Fruit fly (Drosophila melanogaster) whole organism, embryonic: Measurements from ENCODE around the gene CG8329.

Experiments
- Aef1 ChIP-seq: fragments of 200-800 bp; sonication (Bioruptor generic); IDR thresholded peaks from 3 replicates; pipeline ENCODE4 v1.3.6; 2022; ENCODE audit warnings: missing biosample characterization, missing genetic modification characterization
- Atf-2 ChIP-seq: fragments of 200-800 bp; sonication (Bioruptor generic); optimal IDR thresholded peaks from 2 replicates; lab custom pipeline; 2016; ENCODE audit warnings: missing biosample characterization, missing genetic modification characterization
- Atf3 ChIP-seq: fragments of 200-800 bp; sonication (Bioruptor generic); optimal IDR thresholded peaks from 3 replicates; lab custom pipeline; 2016; ENCODE audit warnings: missing biosample characterization, missing genetic modification characterization
- BtbVII ChIP-seq: fragments of 200-800 bp; sonication (Bioruptor generic); optimal IDR thresholded peaks from 3 replicates; lab custom pipeline; 2017; ENCODE audit warnings: missing biosample characterization, mild to moderate bottlenecking, missing genetic modification characterization
- CG17186 ChIP-seq: fragments of 200-800 bp; sonication (Bioruptor generic); optimal IDR thresholded peaks from 3 replicates; lab custom pipeline; 2017; ENCODE audit warnings: missing biosample characterization, missing genetic modification reagents, missing genetic modification characterization
- CG17361 ChIP-seq: fragments of 200-800 bp; sonication (Bioruptor generic); IDR thresholded peaks from 3 replicates; pipeline ENCODE4 v1.3.6; 2022; ENCODE audit warnings: missing biosample characterization, missing genetic modification characterization
- CG1792 ChIP-seq: fragments of 200-800 bp; sonication (Bioruptor generic); optimal IDR thresholded peaks from 2 replicates; lab custom pipeline; 2016; ENCODE audit warnings: missing biosample characterization, missing genetic modification characterization
- CG2129 ChIP-seq: fragments of 200-800 bp; sonication (Bioruptor generic); IDR thresholded peaks from 2 replicates; pipeline ENCODE4 v1.3.6; 2022; ENCODE audit warnings: missing biosample characterization, missing genetic modification characterization; ENCODE audit not compliant: partially characterized antibody
- CG2678 ChIP-seq: fragments of 200-800 bp; sonication (Bioruptor generic); optimal IDR thresholded peaks from 3 replicates; lab custom pipeline; 2019; ENCODE audit warnings: missing biosample characterization, mild to moderate bottlenecking, missing genetic modification characterization, moderate library complexity
- CG31224 ChIP-seq: fragments of 200-800 bp; sonication (Bioruptor generic); IDR thresholded peaks from 2 replicates; pipeline ENCODE4 v1.3.6; 2022; ENCODE audit warnings: missing biosample characterization, missing genetic modification characterization
- CG33213 ChIP-seq: fragments of 200-800 bp; sonication (Bioruptor generic); optimal IDR thresholded peaks from 3 replicates; lab custom pipeline; 2016; ENCODE audit warnings: missing biosample characterization, missing genetic modification characterization
- CG34376 ChIP-seq: fragments of 200-800 bp; sonication (Bioruptor generic); optimal IDR thresholded peaks from 2 replicates; lab custom pipeline; 2018; ENCODE audit warnings: missing biosample characterization, mild to moderate bottlenecking, missing genetic modification characterization
- CG34422 ChIP-seq: fragments of 200-800 bp; sonication (Bioruptor generic); IDR thresholded peaks from 3 replicates; pipeline ENCODE4 v1.3.6; 2022; ENCODE audit warnings: missing biosample characterization, missing genetic modification characterization
- CG4360 ChIP-seq: fragments of 200-800 bp; sonication (Bioruptor generic); IDR thresholded peaks from 2 replicates; pipeline ENCODE4 v1.3.6; 2022; ENCODE audit warnings: missing biosample characterization, missing genetic modification characterization
- CG43689 ChIP-seq: fragments of 200-800 bp; sonication (Bioruptor generic); IDR thresholded peaks from 2 replicates; pipeline ENCODE4 v1.3.6; 2022; ENCODE audit warnings: missing biosample characterization, missing genetic modification characterization
- CG5953 ChIP-seq: fragments of 200-800 bp; sonication (Bioruptor generic); IDR thresholded peaks from 2 replicates; pipeline ENCODE4 v1.3.6; 2022; ENCODE audit warnings: missing biosample characterization, missing genetic modification characterization
- CG6272 ChIP-seq: fragments of 200-800 bp; sonication (Bioruptor generic); IDR thresholded peaks from 2 replicates; pipeline ENCODE4 v1.3.6; 2022; ENCODE audit warnings: missing biosample characterization, missing genetic modification characterization
- CG7963 ChIP-seq: fragments of 200-800 bp; sonication (Bioruptor generic); IDR thresholded peaks from 3 replicates; pipeline ENCODE4 v1.3.6; 2022; ENCODE audit warnings: missing biosample characterization, missing genetic modification characterization; ENCODE audit not compliant: partially characterized antibody
- CG8089 ChIP-seq: fragments of 200-800 bp; sonication (Bioruptor generic); optimal IDR thresholded peaks from 3 replicates; lab custom pipeline; 2016; ENCODE audit warnings: missing biosample characterization, missing genetic modification characterization
- Doc2 ChIP-seq: fragments of 200-800 bp; sonication (Bioruptor generic); IDR thresholded peaks from 2 replicates; pipeline ENCODE4 v1.3.6; 2022; ENCODE audit warnings: missing biosample characterization, missing genetic modification characterization
- Fer1 ChIP-seq: fragments of 200-800 bp; sonication (Bioruptor generic); optimal IDR thresholded peaks from 2 replicates; lab custom pipeline; 2017; ENCODE audit warnings: missing biosample characterization, mild to moderate bottlenecking, missing genetic modification characterization
- Fer3 ChIP-seq: fragments of 200-800 bp; sonication (Bioruptor generic); optimal IDR thresholded peaks from 2 replicates; lab custom pipeline; 2018; ENCODE audit warnings: missing biosample characterization, mild to moderate bottlenecking, missing genetic modification characterization, moderate library complexity
- GATAe ChIP-seq: fragments of 200-800 bp; sonication (Bioruptor generic); conservative IDR thresholded peaks from 2 replicates; pipeline ENCODE4 v1.3.6; 2022; ENCODE audit warnings: missing biosample characterization, missing genetic modification characterization
- HLH3B ChIP-seq: fragments of 200-800 bp; sonication (Bioruptor generic); IDR thresholded peaks from 2 replicates; pipeline ENCODE4 v1.3.6; 2022; ENCODE audit warnings: missing biosample characterization, missing genetic modification characterization
- HLH54F ChIP-seq: fragments of 200-800 bp; sonication (Bioruptor generic); optimal IDR thresholded peaks from 3 replicates; lab custom pipeline; 2016; ENCODE audit warnings: missing biosample characterization, missing genetic modification characterization
- HmgZ ChIP-seq: fragments of 200-800 bp; sonication (Bioruptor generic); optimal IDR thresholded peaks from 2 replicates; lab custom pipeline; 2018; ENCODE audit warnings: missing biosample characterization, mild to moderate bottlenecking, missing genetic modification characterization
- Nf-YA ChIP-seq: fragments of 200-800 bp; sonication (Bioruptor generic); IDR thresholded peaks from 2 replicates; pipeline ENCODE4 v1.3.6; 2022; ENCODE audit warnings: missing biosample characterization, missing genetic modification characterization
- Ravus ChIP-seq: fragments of 200-800 bp; sonication (Bioruptor generic); IDR thresholded peaks from 2 replicates; pipeline ENCODE4 v1.3.6; 2022; ENCODE audit warnings: missing biosample characterization, missing genetic modification characterization
- Stat92E ChIP-seq, 3 experiments: fragments of >200 bp in 2 of 3; fragments of 200-800 bp in 1 of 3; sonication (Bioruptor generic) in 1 of 3; optimal IDR thresholded peaks; 2 replicates each; lab custom pipeline; 2017 to 2019; ENCODE audit warnings: missing biosample characterization in 3 of 3, missing genetic modification characterization in 3 of 3, mild to moderate bottlenecking in 1 of 3, moderate library complexity in 1 of 3
- Tbp ChIP-seq: fragments of >200 bp; optimal IDR thresholded peaks from 2 replicates; lab custom pipeline; 2018; ENCODE audit warnings: missing biosample characterization, missing genetic modification characterization
- al ChIP-seq: fragments of 200-800 bp; sonication (Bioruptor generic); IDR thresholded peaks from 2 replicates; pipeline ENCODE4 v1.3.6; 2022; ENCODE audit warnings: missing biosample characterization, missing genetic modification characterization
- bab2 ChIP-seq: fragments of 200-800 bp; sonication (Bioruptor generic); optimal IDR thresholded peaks from 2 replicates; lab custom pipeline; 2016; ENCODE audit warnings: missing biosample characterization, missing genetic modification characterization
- bowl ChIP-seq: fragments of 200-800 bp; sonication (Bioruptor generic); IDR thresholded peaks from 2 replicates; pipeline ENCODE4 v1.3.6; 2022; ENCODE audit warnings: missing biosample characterization, missing genetic modification characterization
- crp ChIP-seq, 2 experiments: fragments of 200-800 bp; sonication (Bioruptor generic); optimal IDR thresholded peaks; 2 replicates in 1 of 2; 3 replicates in 1 of 2; lab custom pipeline; 2017; ENCODE audit warnings: missing biosample characterization in 2 of 2, missing genetic modification characterization in 2 of 2, mild to moderate bottlenecking in 1 of 2, moderate library complexity in 1 of 2
- dpn ChIP-seq, 2 experiments: fragments of 200-800 bp; sonication (Bioruptor generic); optimal IDR thresholded peaks; 3 replicates each; lab custom pipeline; 2016; ENCODE audit warnings: missing biosample characterization in 2 of 2, missing genetic modification characterization in 2 of 2
- dysf ChIP-seq: fragments of 200-800 bp; sonication (Bioruptor generic); IDR thresholded peaks from 3 replicates; pipeline ENCODE4 v1.3.6; 2022; ENCODE audit warnings: missing biosample characterization, missing genetic modification characterization
- ewg ChIP-seq: fragments of 200-800 bp; sonication (Bioruptor generic); optimal IDR thresholded peaks from 3 replicates; lab custom pipeline; 2017; ENCODE audit warnings: mild to moderate bottlenecking, missing biosample characterization, missing genetic modification reagents, missing genetic modification characterization
- exex ChIP-seq: fragments of 200-800 bp; sonication (Bioruptor generic); optimal IDR thresholded peaks from 4 replicates; lab custom pipeline; 2018; ENCODE audit warnings: missing biosample characterization, mild to moderate bottlenecking, missing genetic modification characterization, moderate library complexity
- gce ChIP-seq: fragments of 200-800 bp; sonication (Bioruptor generic); IDR thresholded peaks from 3 replicates; pipeline ENCODE4 v1.3.6; 2022; ENCODE audit warnings: missing biosample characterization, missing genetic modification characterization
- grn ChIP-seq: fragments of 200-800 bp; sonication (Bioruptor generic); optimal IDR thresholded peaks from 3 replicates; lab custom pipeline; 2017; ENCODE audit warnings: missing biosample characterization, missing genetic modification characterization
- gt ChIP-seq: fragments of 200-800 bp; sonication (Bioruptor generic); IDR thresholded peaks from 2 replicates; pipeline ENCODE4 v1.3.6; 2022; ENCODE audit warnings: missing biosample characterization, missing genetic modification characterization
- ham ChIP-seq: fragments of 200-800 bp; sonication (Bioruptor generic); IDR thresholded peaks from 2 replicates; pipeline ENCODE4 v1.3.6; 2022; ENCODE audit warnings: missing biosample characterization, missing genetic modification characterization
- insv ChIP-seq, 2 experiments: fragments of 200-800 bp; sonication (Bioruptor generic); optimal IDR thresholded peaks; 3 replicates each; lab custom pipeline; 2016 to 2018; ENCODE audit warnings: missing biosample characterization in 2 of 2, missing genetic modification characterization in 2 of 2
- jing ChIP-seq: fragments of 200-800 bp; sonication (Bioruptor generic); optimal IDR thresholded peaks from 2 replicates; lab custom pipeline; 2018; ENCODE audit warnings: missing biosample characterization, mild to moderate bottlenecking, missing genetic modification characterization
- kah ChIP-seq: fragments of 200-800 bp; sonication (Bioruptor generic); optimal IDR thresholded peaks from 2 replicates; lab custom pipeline; 2018; ENCODE audit warnings: missing biosample characterization, mild to moderate bottlenecking, missing genetic modification characterization
- kni ChIP-seq: fragments of 200-800 bp; sonication (Bioruptor generic); optimal IDR thresholded peaks from 3 replicates; lab custom pipeline; 2017; ENCODE audit warnings: mild to moderate bottlenecking, missing biosample characterization, missing genetic modification reagents, missing genetic modification characterization
- mirr ChIP-seq: fragments of 200-800 bp; sonication (Bioruptor generic); optimal IDR thresholded peaks from 3 replicates; lab custom pipeline; 2018; ENCODE audit warnings: missing biosample characterization, mild to moderate bottlenecking, missing genetic modification characterization
- onecut ChIP-seq: fragments of 200-800 bp; sonication (Bioruptor generic); IDR thresholded peaks from 2 replicates; pipeline ENCODE4 v1.3.6; 2022; ENCODE audit warnings: missing biosample characterization, missing genetic modification characterization
- pzg ChIP-seq: fragments of 200-800 bp; sonication (Bioruptor generic); optimal IDR thresholded peaks from 3 replicates; lab custom pipeline; 2018; ENCODE audit warnings: missing biosample characterization, mild to moderate bottlenecking, missing genetic modification characterization, moderate library complexity
- scrt ChIP-seq: fragments of 200-800 bp; sonication (Bioruptor generic); optimal IDR thresholded peaks from 2 replicates; lab custom pipeline; 2018; ENCODE audit warnings: missing biosample characterization, mild to moderate bottlenecking, missing genetic modification characterization, moderate library complexity
- stc ChIP-seq: fragments of 200-800 bp; sonication (Bioruptor generic); IDR thresholded peaks from 2 replicates; pipeline ENCODE4 v1.3.6; 2022; ENCODE audit warnings: missing biosample characterization, missing genetic modification characterization
- sug ChIP-seq: fragments of 200-800 bp; optimal IDR thresholded peaks from 2 replicates; lab custom pipeline; 2019; ENCODE audit warnings: missing biosample characterization, mild to moderate bottlenecking, missing genetic modification characterization, moderate library complexity
- trem ChIP-seq: fragments of 200-800 bp; optimal IDR thresholded peaks from 3 replicates; lab custom pipeline; 2019; ENCODE audit warnings: missing biosample characterization, mild to moderate bottlenecking, missing genetic modification characterization, moderate library complexity

Gene CG8329

dm6 chr3L:9643762-9644161 is 5.8 kb downstream of the CG8329 start, which contains the start of gene CNMaR:
CNMaR (plus strand) TSS chr3L:9644109.
- TF ChIP-seq CG31224 (peak; percentile 78), Nf-YA (GFP tag; lab: Robert Waterston, UW) (no peak), kni (GFP tag; lab: Kevin White, UChicago) (no peak), Atf3 (GFP tag; lab: Kevin White, UChicago) (no peak), CG1792 (GFP tag; lab: Kevin White, UChicago) (no peak), CG2129 (GFP tag; lab: Robert Waterston, UW) (no peak), CG2678 (no peak), onecut (GFP tag; lab: Robert Waterston, UW) (no peak), HmgZ (tag; lab: Kevin White, UChicago) (no peak), ewg (GFP tag; lab: Kevin White, UChicago) (peak; percentile 85), Fer1 (GFP tag; lab: Kevin White, UChicago) (no peak), Atf-2 (GFP tag; lab: Kevin White, UChicago) (no peak), trem (tag; lab: Kevin White, UChicago) (no peak), CG17186 (GFP tag; lab: Kevin White, UChicago) (no peak), gt (GFP tag; lab: Robert Waterston, UW) (no peak), pzg (GFP tag; lab: Kevin White, UChicago) (no peak), Doc2 (GFP tag; lab: Robert Waterston, UW) (no peak), Ravus (no peak), CG33213 (no peak), scrt (peak; percentile 100), kah (peak; percentile 10), dysf (GFP tag; lab: Robert Waterston, UW) (0 out of 3 replicates have a peak, but pooled peaks have one; percentile 16), bab2 (GFP tag; lab: Kevin White, UChicago) (no peak), gce (GFP tag; lab: Robert Waterston, UW) (no peak), CG5953 (GFP tag; lab: Robert Waterston, UW) (no peak), ham (GFP tag; lab: Robert Waterston, UW) (no peak), CG7963 (GFP tag; lab: Robert Waterston, UW) (no peak), CG6272 (GFP tag; lab: Robert Waterston, UW) (no peak), CG34422 (GFP tag; lab: Robert Waterston, UW) (peak; percentile 59; the same call in 1 of the 3 replicates), CG43689 (no peak)

- TF ChIP-seq dpn (GFP tag; optimal IDR thresholded peaks at IDR 0.05; lab: Kevin White, UChicago) (no peak), CG8089 (GFP tag; lab: Kevin White, UChicago) (no peak), bowl (GFP tag; lab: Robert Waterston, UW) (no peak), CG34376 (GFP tag; lab: Kevin White, UChicago) (peak; percentile 78), GATAe (GFP tag; lab: Robert Waterston, UW) (peak; percentile 89), Stat92E (GFP tag; optimal IDR thresholded peaks at IDR 0.05; lab: Kevin White, UChicago) (no peak), exex (tag; lab: Kevin White, UChicago) (peak; percentile 96), sug (peak; percentile 83), mirr (GFP tag; lab: Kevin White, UChicago) (no peak), al (GFP tag; lab: Robert Waterston, UW) (no peak), HLH3B (GFP tag; lab: Robert Waterston, UW) (no peak), HLH54F (GFP tag; lab: Kevin White, UChicago) (no peak), BtbVII (no peak), stc (GFP tag; lab: Robert Waterston, UW) (no peak), insv (GFP tag; optimal IDR thresholded peaks at IDR 0.05; lab: Kevin White, UChicago) (no peak), grn (GFP tag; lab: Kevin White, UChicago) (peak; percentile 92), Aef1 (GFP tag; lab: Robert Waterston, UW) (peak; percentile 67), CG17361 (GFP tag; lab: Robert Waterston, UW) (no peak), HmgZ (tag; lab: Kevin White, UChicago) (no peak), Fer3 (tag; lab: Kevin White, UChicago) (no peak), crp (GFP tag; optimal IDR thresholded peaks at IDR 0.05; lab: Kevin White, UChicago) (peak in 1 of 2 experiments; percentile 30), jing (no peak), Tbp (GFP tag; lab: Kevin White, UChicago) (no peak), CG4360 (GFP tag; lab: Robert Waterston, UW) (peak; percentile 54)
Observed at dm6 chr3L:9671372-9671771, 33.5 kb downstream of the CG8329 start.
